Worm (Caenorhabditis elegans) whole organism, mixed stage, embryonic: ENCODE measurements around the gene eelo-2.

Experiments used
- mls-2 ChIP-seq: sonication (generic microtip); optimal IDR thresholded peaks from 2 replicates; lab custom pipeline; 2016; ENCODE audit warnings: mild to moderate bottlenecking, missing genetic modification characterization, moderate library complexity, missing compliant biosample characterization
- nhr-237 ChIP-seq: fragments of 150-350 bp; optimal IDR thresholded peaks from 2 replicates; lab custom pipeline; 2014; ENCODE audit warnings: missing biosample characterization, missing genetic modification characterization
- pha-4 ChIP-seq: fragments of 150-350 bp; optimal IDR thresholded peaks from 2 replicates; lab custom pipeline; 2018; ENCODE audit warnings: missing biosample characterization, missing genetic modification reagents, missing genetic modification characterization
- sptf-1 ChIP-seq: sonication (generic microtip); optimal IDR thresholded peaks from 2 replicates; lab custom pipeline; 2017; ENCODE audit warnings: mild to moderate bottlenecking, missing genetic modification characterization, moderate library complexity, missing compliant biosample characterization
- ztf-11 ChIP-seq: fragments of 150-350 bp; optimal IDR thresholded peaks from 2 replicates; lab custom pipeline; 2014; ENCODE audit warnings: missing biosample characterization, missing genetic modification characterization

ce11 chrIV:17207864-17208263 is 42.1 kb upstream of the eelo-2 start:
- TF ChIP-seq ztf-11 (no peak), mls-2 (tag; lab: Kevin White, UChicago) (no peak), nhr-237 (tag; lab: Kevin White, UChicago) (no peak), pha-4 (tag; lab: Kevin White, UChicago) (no peak), sptf-1 (no peak)
